Fruit fly (Drosophila melanogaster): ENCODE data around the gene AttD.

The AttD gene

dm6 chr3R:17646102-17647050 lies 21.3 kb downstream of the AttD start (continued):
- TF ChIP-seq CG17568 (GFP tag; optimal IDR thresholded peaks at IDR 0.05) (no peak), org-1 (GFP tag; optimal IDR thresholded peaks at IDR 0.05) (no peak), CG7839 (tag; optimal IDR thresholded peaks at IDR 0.05) (no peak), CG7271 (tag; optimal IDR thresholded peaks at IDR 0.05) (no peak), Bgb (GFP tag; IDR thresholded peaks at IDR 0.05; ENCODE audit: partially characterized antibody) (peak; percentile 70), H2.0 (GFP tag; IDR thresholded peaks at IDR 0.05) (no peak), CG8765 (GFP tag; IDR thresholded peaks at IDR 0.05) (no peak), nerfin-1 (tag; optimal IDR thresholded peaks at IDR 0.05) (no peak), en (GFP tag; optimal IDR thresholded peaks at IDR 0.05) (no peak), Dll (GFP tag; IDR thresholded peaks at IDR 0.05; ENCODE audit: partially characterized antibody) (peak; percentile 55; the same call in 2 of the 4 replicates), CG1647 (GFP tag; optimal IDR thresholded peaks at IDR 0.05) (no peak), Sry-β (GFP tag; optimal IDR thresholded peaks at IDR 0.05) (peak; percentile 70), nom (GFP tag; optimal IDR thresholded peaks at IDR 0.05) (no peak), Oli (tag; optimal IDR thresholded peaks at IDR 0.05) (no peak), ttk (GFP tag; IDR thresholded peaks at IDR 0.05) (no peak), CG31224 (GFP tag; IDR thresholded peaks at IDR 0.05) (no peak), CG14860 (GFP tag; IDR thresholded peaks at IDR 0.05; ENCODE audit: partially characterized antibody) (peak; percentile 54), CG3065 (GFP tag; optimal IDR thresholded peaks at IDR 0.05) (no peak), eyg (GFP tag; optimal IDR thresholded peaks at IDR 0.05) (no peak), CG7786 (GFP tag; optimal IDR thresholded peaks at IDR 0.05) (no peak), tgo (GFP tag; IDR thresholded peaks at IDR 0.05) (no peak; the same call in 2 of the 3 replicates), unc-4 (GFP tag; IDR thresholded peaks at IDR 0.05; ENCODE audit: partially characterized antibody) (no peak), ranshi (GFP tag; IDR thresholded peaks at IDR 0.05) (no peak), E2f1 (GFP tag; IDR thresholded peaks at IDR 0.05) (no peak), ase (GFP tag; IDR thresholded peaks at IDR 0.05) (no peak), Eip74EF (GFP tag; optimal IDR thresholded peaks at IDR 0.05) (peak in 1 of 2 experiments; percentile 20), CG15269 (tag; optimal IDR thresholded peaks at IDR 0.05) (no peak), CG17328 (GFP tag; IDR thresholded peaks at IDR 0.05) (no peak), her (GFP tag; optimal IDR thresholded peaks at IDR 0.05) (no peak), CG15073 (GFP tag; optimal IDR thresholded peaks at IDR 0.05) (no peak), CG4424 (GFP tag; optimal IDR thresholded peaks at IDR 0.05) (no peak), CG2129 (GFP tag; IDR thresholded peaks at IDR 0.05; ENCODE audit: partially characterized antibody) (no peak; the same call in 1 of the 2 replicates), knrl (GFP tag; IDR thresholded peaks at IDR 0.05; ENCODE audit: partially characterized antibody) (peak; percentile 55; the same call in 2 of the 3 replicates), CG13894 (tag; optimal IDR thresholded peaks at IDR 0.05) (no peak), sd (tag; optimal IDR thresholded peaks at IDR 0.05) (peak; percentile 40), row (GFP tag; IDR thresholded peaks at IDR 0.05) (peak; percentile 58; the same call in 2 of the 3 replicates), CG6254 (GFP tag; optimal IDR thresholded peaks at IDR 0.05) (no peak), NC2β (GFP tag; optimal IDR thresholded peaks at IDR 0.05) (no peak), Hmr (GFP tag; optimal IDR thresholded peaks at IDR 0.05) (no peak), wor (GFP tag; IDR thresholded peaks at IDR 0.05) (no peak), CG14050 (GFP tag; IDR thresholded peaks at IDR 0.05) (no peak), B-H2 (GFP tag; optimal IDR thresholded peaks at IDR 0.05) (no peak), Atf-2 (GFP tag; optimal IDR thresholded peaks at IDR 0.05) (no peak), amos (GFP tag; IDR thresholded peaks at IDR 0.05; ENCODE audit: partially characterized antibody) (peak; percentile 76), tio (GFP tag; optimal IDR thresholded peaks at IDR 0.05) (no peak), nerfin-2 (GFP tag; IDR thresholded peaks at IDR 0.05; ENCODE audit: partially characterized antibody) (peak; percentile 64), HLH3B (GFP tag; IDR thresholded peaks at IDR 0.05) (no peak)
